Fruit fly (Drosophila melanogaster): ENCODE measurements around the gene CycD.

Gene CycD

dm6 chrX:15870777-15871757 lies 38.4 kb downstream of the CycD start (continued):
- no peak for TF ChIP-seq Meics (GFP tag; optimal IDR thresholded peaks at IDR 0.05)
- peak; percentile 44; the same call in 1 of the 2 replicates for TF ChIP-seq Nf-YA (GFP tag; IDR thresholded peaks at IDR 0.05)
- no peak for TF ChIP-seq CG17568 (GFP tag; optimal IDR thresholded peaks at IDR 0.05)
- peak; percentile 16 for TF ChIP-seq gro (GFP tag; optimal IDR thresholded peaks at IDR 0.05)
- TF ChIP-seq CG7745 (tag; optimal IDR thresholded peaks at IDR 0.05), result no peak
- peak; percentile 6 for TF ChIP-seq CG8924 (tag; optimal IDR thresholded peaks at IDR 0.05)
- TF ChIP-seq ase (GFP tag; IDR thresholded peaks at IDR 0.05), result no peak
- TF ChIP-seq CG16815 (GFP tag; optimal IDR thresholded peaks at IDR 0.05), result no peak
- peak; percentile 74 for TF ChIP-seq CG6683 (GFP tag; optimal IDR thresholded peaks at IDR 0.05)
- TF ChIP-seq bcd (GFP tag; optimal IDR thresholded peaks at IDR 0.05), result no peak
- TF ChIP-seq zen2 (GFP tag; IDR thresholded peaks at IDR 0.05; ENCODE audit: partially characterized antibody), result no peak
- TF ChIP-seq sima (GFP tag; optimal IDR thresholded peaks at IDR 0.05), result no peak
- TF ChIP-seq usp (GFP tag; optimal IDR thresholded peaks at IDR 0.05), result no peak
- no peak for TF ChIP-seq Sin3A (optimal IDR thresholded peaks at IDR 0.05)
- no peak for TF ChIP-seq Hmr (GFP tag; optimal IDR thresholded peaks at IDR 0.05)
- TF ChIP-seq CG9876 (GFP tag; optimal IDR thresholded peaks at IDR 0.05), result no peak
- peak; percentile 42 for TF ChIP-seq her (GFP tag; optimal IDR thresholded peaks at IDR 0.05)
- peak; percentile 72 for TF ChIP-seq CG4707 (GFP tag; optimal IDR thresholded peaks at IDR 0.05)
- TF ChIP-seq Camta (GFP tag; optimal IDR thresholded peaks at IDR 0.05), result peak; percentile 41
- TF ChIP-seq CG3163 (GFP tag; optimal IDR thresholded peaks at IDR 0.05), result peak; percentile 57
- peak; percentile 53 for TF ChIP-seq CG2202 (tag; optimal IDR thresholded peaks at IDR 0.05)
- TF ChIP-seq CG34376 (GFP tag; optimal IDR thresholded peaks at IDR 0.05), result peak; percentile 92
- no peak for TF ChIP-seq oc (tag; optimal IDR thresholded peaks at IDR 0.05)
- no peak for TF ChIP-seq CG5180 (GFP tag; optimal IDR thresholded peaks at IDR 0.05)
- TF ChIP-seq CG10274 (GFP tag; optimal IDR thresholded peaks at IDR 0.05), result no peak
- TF ChIP-seq Spps (tag; optimal IDR thresholded peaks at IDR 0.05), result no peak
- TF ChIP-seq CG12769 (tag; optimal IDR thresholded peaks at IDR 0.05), result no peak
- TF ChIP-seq p53 (GFP tag; optimal IDR thresholded peaks at IDR 0.05), result no peak
- TF ChIP-seq ranshi (GFP tag; IDR thresholded peaks at IDR 0.05), result peak; percentile 29; the same call in 1 of the 2 replicates
- no peak for TF ChIP-seq CG9797 (GFP tag; optimal IDR thresholded peaks at IDR 0.05)
- peak; percentile 48 for TF ChIP-seq CG10654 (GFP tag; optimal IDR thresholded peaks at IDR 0.05)
- no peak for TF ChIP-seq CG14860 (GFP tag; IDR thresholded peaks at IDR 0.05; ENCODE audit: partially characterized antibody)
- TF ChIP-seq MESR4 (GFP tag; optimal IDR thresholded peaks at IDR 0.05), result no peak
- TF ChIP-seq dysf (GFP tag; IDR thresholded peaks at IDR 0.05), result no peak
- peak; percentile 53 for TF ChIP-seq onecut (GFP tag; IDR thresholded peaks at IDR 0.05)
- no peak for TF ChIP-seq gcm2 (GFP tag; optimal IDR thresholded peaks at IDR 0.05)
- no peak for TF ChIP-seq jumu (GFP tag; optimal IDR thresholded peaks at IDR 0.05)
- TF ChIP-seq Doc3 (GFP tag; IDR thresholded peaks at IDR 0.05; ENCODE audit: partially characterized antibody), result no peak
- peak; percentile 79; the same call in 1 of the 2 replicates for TF ChIP-seq CG14014 (GFP tag; IDR thresholded peaks at IDR 0.05)
- no peak for TF ChIP-seq zen (tag; optimal IDR thresholded peaks at IDR 0.05)
- TF ChIP-seq shn (GFP tag; optimal IDR thresholded peaks at IDR 0.05), result no peak
- no peak for TF ChIP-seq Sry-β (GFP tag; optimal IDR thresholded peaks at IDR 0.05)
- no peak for TF ChIP-seq CG3065 (GFP tag; optimal IDR thresholded peaks at IDR 0.05)
- no peak for TF ChIP-seq CG10543 (GFP tag; optimal IDR thresholded peaks at IDR 0.05)
- 0 out of 2 replicates have a peak, but pooled peaks have one; percentile 10 for TF ChIP-seq CkIIα-i1 (GFP tag; IDR thresholded peaks at IDR 0.05)
- TF ChIP-seq scrt (GFP tag; optimal IDR thresholded peaks at IDR 0.05), result no peak
- TF ChIP-seq Asciz (GFP tag; optimal IDR thresholded peaks at IDR 0.05), result no peak
- peak; percentile 18 for TF ChIP-seq CG10462 (GFP tag; optimal IDR thresholded peaks at IDR 0.05)
- TF ChIP-seq CG1647 (GFP tag; optimal IDR thresholded peaks at IDR 0.05), result peak; percentile 41

All from whole organism, embryonic.